Worm (Caenorhabditis elegans) whole organism, L4 larva: ENCODE data around the gene hnd-1.

ENCODE experiments used
- D1046.2 ChIP-seq: fragments of 200-800 bp; sonication (Bioruptor generic); IDR thresholded peaks from 2 replicates; pipeline ENCODE4 v1.3.6; 2022; ENCODE audit warnings: missing genetic modification characterization, missing compliant biosample characterization
- F49E8.2 ChIP-seq: sonication (generic microtip); optimal IDR thresholded peaks from 2 replicates; lab custom pipeline; 2016; ENCODE audit warnings: missing compliant biosample characterization, mild to moderate bottlenecking, missing genetic modification characterization, borderline replicate concordance
- R02D3.7 ChIP-seq: fragments of 150-350 bp; sonication (generic microtip); optimal IDR thresholded peaks from 3 replicates; lab custom pipeline; 2014; ENCODE audit warnings: missing biosample characterization, missing genetic modification characterization
- T26A8.4 ChIP-seq: fragments of 200-800 bp; sonication (Bioruptor generic); IDR thresholded peaks from 2 replicates; pipeline ENCODE4 v1.3.6; 2022; ENCODE audit warnings: missing genetic modification characterization, missing compliant biosample characterization
- Y48G9A.11 ChIP-seq: fragments of 200-800 bp; sonication (Bioruptor generic); IDR thresholded peaks from 2 replicates; pipeline ENCODE4 v1.3.6; 2022; ENCODE audit warnings: missing genetic modification reagents, missing genetic modification characterization, missing compliant biosample characterization
- Y75B8A.6 ChIP-seq: fragments of 200-800 bp; sonication (Bioruptor generic); IDR thresholded peaks from 2 replicates; pipeline ENCODE4 v1.3.6; 2022; ENCODE audit warnings: missing genetic modification reagents, missing genetic modification characterization, missing compliant biosample characterization
- aha-1 ChIP-seq: fragments of 150-350 bp; peaks from one replicate; lab custom pipeline; 2014; ENCODE audit warnings: missing biosample characterization, missing genetic modification characterization
- ama-1 ChIP-seq: fragments of 150-350 bp; optimal IDR thresholded peaks from 2 replicates; lab custom pipeline; 2014; ENCODE audit warnings: inconsistent platforms, mixed read lengths
- arid-1 ChIP-seq: fragments of 200-800 bp; sonication (Bioruptor generic); conservative IDR thresholded peaks from 2 replicates; pipeline ENCODE4 v1.3.6; 2022; ENCODE audit warnings: missing genetic modification reagents, missing genetic modification characterization, missing compliant biosample characterization
- ceh-20 ChIP-seq: fragments of 200-800 bp; sonication (Bioruptor generic); IDR thresholded peaks from 2 replicates; pipeline ENCODE4 v1.3.6; 2022; ENCODE audit warnings: missing genetic modification reagents, missing genetic modification characterization, missing compliant biosample characterization
- cey-2 ChIP-seq: sonication (generic microtip); optimal IDR thresholded peaks from 3 replicates; lab custom pipeline; 2017; ENCODE audit warnings: missing genetic modification characterization, mild to moderate bottlenecking, missing compliant biosample characterization, antibody characterized with exemption, borderline replicate concordance; ENCODE audit not compliant: insufficient read depth
- daf-12 ChIP-seq: fragments of 150-350 bp; optimal IDR thresholded peaks from 2 replicates; lab custom pipeline; 2014; ENCODE audit warnings: missing biosample characterization, missing genetic modification reagents, missing genetic modification characterization
- daf-19 ChIP-seq: fragments of 200-800 bp; sonication (Bioruptor generic); conservative IDR thresholded peaks from 2 replicates; pipeline ENCODE4 v1.3.6; 2022; ENCODE audit warnings: missing genetic modification characterization, missing compliant biosample characterization
- daf-8 ChIP-seq: fragments of 200-800 bp; sonication (Bioruptor generic); IDR thresholded peaks from 2 replicates; pipeline ENCODE4 v1.3.6; 2022; ENCODE audit warnings: missing genetic modification characterization, missing compliant biosample characterization
- dmd-6 ChIP-seq: fragments of 200-800 bp; sonication (Bioruptor generic); IDR thresholded peaks from 2 replicates; pipeline ENCODE4 v1.3.6; 2022; ENCODE audit warnings: missing genetic modification reagents, missing genetic modification characterization, missing compliant biosample characterization
- duxl-1 ChIP-seq: sonication (generic microtip); optimal IDR thresholded peaks from 2 replicates; lab custom pipeline; 2016; ENCODE audit warnings: mild to moderate bottlenecking, missing genetic modification characterization, moderate library complexity, missing compliant biosample characterization; ENCODE audit not compliant: poor library complexity
- fkh-10 ChIP-seq: fragments of 150-350 bp; optimal IDR thresholded peaks from 2 replicates; lab custom pipeline; 2014; ENCODE audit warnings: missing biosample characterization, missing genetic modification reagents, missing genetic modification characterization
- fos-1 ChIP-seq: fragments of 150-350 bp; optimal IDR thresholded peaks from 2 replicates; lab custom pipeline; 2014; ENCODE audit warnings: missing biosample characterization, missing genetic modification characterization
- hif-1 ChIP-seq, 2 experiments: sonication (generic microtip); optimal IDR thresholded peaks; 2 replicates each; lab custom pipeline; 2016 to 2017; ENCODE audit warnings: missing compliant biosample characterization in 2 of 2, missing genetic modification characterization in 2 of 2, missing genetic modification reagents in 2 of 2, missing genotype in 2 of 2, mild to moderate bottlenecking in 1 of 2
- hlh-30 ChIP-seq: sonication (generic microtip); optimal IDR thresholded peaks from 2 replicates; lab custom pipeline; 2017; ENCODE audit warnings: antibody characterized with exemption, mild to moderate bottlenecking, missing genetic modification characterization, missing compliant biosample characterization; ENCODE audit not compliant: insufficient read depth
- hmg-1.1 ChIP-seq: fragments of 200-800 bp; sonication (Bioruptor generic); IDR thresholded peaks from 2 replicates; pipeline ENCODE4 v1.3.6; 2022; ENCODE audit warnings: missing genetic modification reagents, missing genetic modification characterization, missing compliant biosample characterization
- jun-1 ChIP-seq: fragments of 150-350 bp; optimal IDR thresholded peaks from 2 replicates; lab custom pipeline; 2014; ENCODE audit warnings: missing biosample characterization, missing genetic modification reagents, missing genetic modification characterization
- lin-1 ChIP-seq: fragments of 200-800 bp; sonication (Bioruptor generic); IDR thresholded peaks from 2 replicates; pipeline ENCODE4 v1.3.6; 2022; ENCODE audit warnings: missing genetic modification reagents, missing genetic modification characterization, missing compliant biosample characterization
- lin-13 ChIP-seq: fragments of 150-350 bp; optimal IDR thresholded peaks from 2 replicates; lab custom pipeline; 2014; ENCODE audit warnings: missing biosample characterization, missing genetic modification reagents, missing genetic modification characterization
- lin-29 ChIP-seq: fragments of 200-800 bp; sonication (Bioruptor generic); IDR thresholded peaks from 2 replicates; pipeline ENCODE4 v1.3.6; 2022; ENCODE audit warnings: missing genetic modification reagents, missing genetic modification characterization, missing compliant biosample characterization
- lir-3 ChIP-seq: sonication (generic microtip); optimal IDR thresholded peaks from 2 replicates; lab custom pipeline; 2016; ENCODE audit warnings: mild to moderate bottlenecking, missing genetic modification characterization, missing compliant biosample characterization
- mes-2 ChIP-seq: sonication (generic microtip); optimal IDR thresholded peaks from 2 replicates; lab custom pipeline; 2016; ENCODE audit warnings: missing genotype, mild to moderate bottlenecking, missing genetic modification characterization, missing compliant biosample characterization; ENCODE audit not compliant: poor library complexity, severe bottlenecking
- mxl-3 ChIP-seq: fragments of 200-800 bp; sonication (Bioruptor generic); optimal IDR thresholded peaks from 2 replicates; lab custom pipeline; 2018; ENCODE audit warnings: mild to moderate bottlenecking, missing genetic modification characterization, missing compliant biosample characterization
- nhr-102 ChIP-seq: sonication (generic microtip); optimal IDR thresholded peaks from 2 replicates; lab custom pipeline; 2016; ENCODE audit warnings: mild to moderate bottlenecking, missing genetic modification characterization, moderate library complexity, missing compliant biosample characterization
- nhr-11 ChIP-seq: fragments of 150-350 bp; optimal IDR thresholded peaks from 2 replicates; lab custom pipeline; 2014; ENCODE audit warnings: missing biosample characterization, missing genetic modification characterization
- nhr-25 ChIP-seq: sonication (generic microtip); optimal IDR thresholded peaks from 2 replicates; lab custom pipeline; 2017; ENCODE audit warnings: missing genetic modification characterization, mild to moderate bottlenecking, missing compliant biosample characterization, antibody characterized with exemption, moderate library complexity, borderline replicate concordance; ENCODE audit not compliant: insufficient read depth
- nhr-41 ChIP-seq: fragments of 200-800 bp; sonication (Bioruptor generic); IDR thresholded peaks from 2 replicates; pipeline ENCODE4 v1.3.6; 2022; ENCODE audit warnings: missing genetic modification reagents, missing genetic modification characterization, missing compliant biosample characterization
- nhr-42 ChIP-seq: fragments of 200-800 bp; sonication (Bioruptor generic); IDR thresholded peaks from 2 replicates; pipeline ENCODE4 v1.3.6; 2022; ENCODE audit warnings: missing genetic modification characterization, missing compliant biosample characterization
- nhr-48 ChIP-seq: sonication (generic microtip); optimal IDR thresholded peaks from 2 replicates; lab custom pipeline; 2016; ENCODE audit warnings: mild to moderate bottlenecking, missing genetic modification characterization, missing compliant biosample characterization
- nhr-77 ChIP-seq: fragments of 150-350 bp; optimal IDR thresholded peaks from 2 replicates; lab custom pipeline; 2014; ENCODE audit warnings: missing biosample characterization, missing genetic modification characterization
- pha-4 ChIP-seq, 2 experiments: fragments of 150-350 bp in 1 of 2; fragments of 200-800 bp in 1 of 2; sonication (Bioruptor generic) in 1 of 2; IDR thresholded peaks in 1 of 2; optimal IDR thresholded peaks in 1 of 2; 2 replicates each; pipeline versions ENCODE4 v1.3.6 to Lab custom; 2014 to 2022; ENCODE audit warnings: missing genetic modification characterization in 2 of 2, missing genetic modification reagents in 2 of 2, missing biosample characterization in 1 of 2, missing compliant biosample characterization in 1 of 2
- php-3 ChIP-seq: fragments of 200-800 bp; sonication (Bioruptor generic); IDR thresholded peaks from 2 replicates; pipeline ENCODE4 v1.3.6; 2022; ENCODE audit warnings: missing genetic modification reagents, missing genetic modification characterization, missing compliant biosample characterization
- pqm-1 ChIP-seq: sonication (generic microtip); optimal IDR thresholded peaks from 2 replicates; lab custom pipeline; 2017; ENCODE audit warnings: missing biosample characterization, missing genetic modification characterization
- saeg-2 ChIP-seq: fragments of 200-800 bp; sonication (Bioruptor generic); IDR thresholded peaks from 2 replicates; pipeline ENCODE4 v1.3.6; 2022; ENCODE audit warnings: missing genetic modification reagents, missing genetic modification characterization, missing compliant biosample characterization
- skn-1 ChIP-seq: fragments of 150-350 bp; optimal IDR thresholded peaks from 2 replicates; lab custom pipeline; 2014; ENCODE audit warnings: missing biosample characterization, missing genetic modification characterization
- snpc-4 ChIP-seq: fragments of 150-350 bp; optimal IDR thresholded peaks from 2 replicates; lab custom pipeline; 2014; ENCODE audit warnings: missing biosample characterization, missing genetic modification characterization
- spr-1 ChIP-seq: sonication (generic microtip); optimal IDR thresholded peaks from 2 replicates; lab custom pipeline; 2016; ENCODE audit warnings: mild to moderate bottlenecking, missing genetic modification characterization, missing compliant biosample characterization
- vab-7 ChIP-seq: fragments of 200-800 bp; sonication (Bioruptor generic); IDR thresholded peaks from 2 replicates; pipeline ENCODE4 v1.3.6; 2022; ENCODE audit warnings: missing genetic modification reagents, missing genetic modification characterization, missing compliant biosample characterization
- zag-1 ChIP-seq: fragments of 150-350 bp; optimal IDR thresholded peaks from 2 replicates; lab custom pipeline; 2014; ENCODE audit warnings: missing biosample characterization, missing genetic modification characterization
- zip-11 ChIP-seq: fragments of 200-800 bp; sonication (Bioruptor generic); IDR thresholded peaks from 2 replicates; pipeline ENCODE4 v1.3.6; 2022; ENCODE audit warnings: missing genetic modification characterization, missing compliant biosample characterization
- zip-2 ChIP-seq: fragments of 150-350 bp; optimal IDR thresholded peaks from 2 replicates; lab custom pipeline; 2014; ENCODE audit warnings: missing biosample characterization, missing genetic modification characterization
- ztf-11 ChIP-seq: fragments of 150-350 bp; optimal IDR thresholded peaks from 2 replicates; lab custom pipeline; 2014; ENCODE audit warnings: missing biosample characterization, missing genetic modification characterization
- ztf-7 ChIP-seq: fragments of 150-350 bp; optimal IDR thresholded peaks from 2 replicates; lab custom pipeline; 2014; ENCODE audit warnings: missing biosample characterization, missing genetic modification characterization

Gene hnd-1

DNA sequence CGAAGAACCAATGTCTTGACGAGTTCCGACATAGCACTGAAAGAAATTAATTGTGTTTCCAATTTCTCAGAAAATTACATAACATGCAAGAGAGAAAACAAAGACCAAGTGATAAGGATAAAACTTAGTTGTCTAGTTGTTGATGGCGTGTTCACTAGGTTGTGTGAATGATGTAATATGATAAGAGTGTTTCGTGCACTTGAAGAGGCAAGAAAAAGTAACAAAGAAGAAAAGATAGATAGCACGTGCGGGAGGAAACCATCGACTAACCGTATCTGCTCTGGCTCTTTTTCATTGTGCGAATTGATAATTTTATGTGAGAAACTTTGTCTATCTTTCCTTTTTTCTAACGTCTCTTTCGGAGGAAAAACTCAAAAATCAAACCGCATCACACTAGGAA is 22.7 kb upstream of the hnd-1 start, which contains the start of gene sfxn-1.5 (continued):
- TF ChIP-seq nhr-41 (GFP tag; lab: Robert Waterston, UW), result no peak
- TF ChIP-seq zag-1 (tag; lab: Kevin White, UChicago), result no peak
- TF ChIP-seq spr-1 (tag; lab: Kevin White, UChicago), result no peak
- no peak for TF ChIP-seq fos-1 (tag; lab: Kevin White, UChicago)
- peak; percentile 55 for TF ChIP-seq mxl-3 (GFP tag; lab: Kevin White, UChicago)
- TF ChIP-seq hif-1 (tag; optimal IDR thresholded peaks at IDR 0.05; lab: Kevin White, UChicago), result peak in 1 of 2 experiments; percentile 23
- TF ChIP-seq nhr-42 (GFP tag; lab: Robert Waterston, UW), result no peak
- TF ChIP-seq ztf-11 (tag; lab: Kevin White, UChicago), result no peak

DNA sequence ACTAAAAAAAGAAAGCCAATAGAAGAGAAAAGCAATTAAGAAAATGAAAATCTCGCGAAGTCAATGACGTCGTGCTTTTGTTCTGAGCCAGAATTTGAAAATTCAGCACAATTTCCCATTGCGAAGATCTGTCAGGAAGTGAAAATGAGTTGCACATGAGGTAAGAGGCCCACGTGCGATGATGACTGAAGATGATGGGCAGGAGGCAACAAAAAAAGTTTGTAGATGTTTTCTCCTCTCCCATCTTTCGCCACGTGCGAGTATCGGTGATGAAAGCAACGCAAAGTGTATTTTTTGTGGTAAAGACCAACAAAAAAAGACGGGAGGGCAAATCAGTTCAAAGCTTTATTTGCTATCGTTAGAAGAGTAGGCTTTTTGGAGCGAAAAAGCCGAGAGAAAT is 22.3 kb upstream of the hnd-1 start:
- TF ChIP-seq zag-1 (tag; lab: Kevin White, UChicago) (no peak), cey-2 (tag; lab: Kevin White, UChicago) (no peak), nhr-25 (tag; lab: Kevin White, UChicago) (no peak), ama-1 (lab: Kevin White, UChicago) (no peak), nhr-42 (GFP tag; lab: Robert Waterston, UW) (no peak), zip-2 (tag; lab: Kevin White, UChicago) (no peak), T26A8.4 (GFP tag; lab: Robert Waterston, UW) (no peak), daf-12 (tag; lab: Kevin White, UChicago) (no peak), fos-1 (tag; lab: Kevin White, UChicago) (no peak), fkh-10 (no peak), lin-29 (GFP tag; lab: Robert Waterston, UW) (no peak), D1046.2 (GFP tag; lab: Robert Waterston, UW) (no peak), lin-1 (no peak), jun-1 (tag; lab: Kevin White, UChicago) (no peak), mxl-3 (GFP tag; lab: Kevin White, UChicago) (peak; percentile 11), mes-2 (tag; lab: Kevin White, UChicago) (no peak), arid-1 (GFP tag; lab: Robert Waterston, UW) (no peak), nhr-77 (no peak), lir-3 (tag; lab: Kevin White, UChicago) (no peak), hlh-30 (tag; lab: Kevin White, UChicago) (peak; percentile 86), zip-11 (no peak), duxl-1 (tag; lab: Kevin White, UChicago) (no peak), hmg-1.1 (GFP tag; lab: Robert Waterston, UW) (no peak), nhr-11 (no peak), nhr-48 (tag; lab: Kevin White, UChicago) (no peak), nhr-102 (tag; lab: Kevin White, UChicago) (no peak), vab-7 (no peak), lin-13 (GFP tag; lab: Kevin White, UChicago) (no peak), skn-1 (tag; lab: Kevin White, UChicago) (no peak), Y75B8A.6 (GFP tag; lab: Robert Waterston, UW) (no peak), daf-8 (GFP tag; lab: Robert Waterston, UW) (no peak), Y48G9A.11 (no peak), snpc-4 (tag; lab: Kevin White, UChicago) (no peak), ztf-7 (tag; lab: Kevin White, UChicago) (no peak), ztf-11 (tag; lab: Kevin White, UChicago) (no peak), pha-4 (GFP tag; IDR thresholded peaks at IDR 0.05; lab: Robert Waterston, UW) (no peak), pha-4 (tag; optimal IDR thresholded peaks at IDR 0.05; lab: Kevin White, UChicago) (no peak), aha-1 (tag; lab: Kevin White, UChicago) (peak; percentile 37), saeg-2 (GFP tag; lab: Robert Waterston, UW) (no peak), php-3 (no peak), F49E8.2 (tag; lab: Kevin White, UChicago) (no peak), pqm-1 (tag; lab: Kevin White, UChicago) (no peak), R02D3.7 (tag; lab: Kevin White, UChicago) (no peak), nhr-41 (GFP tag; lab: Robert Waterston, UW) (no peak), ceh-20 (peak; percentile 38; the same call in 1 of the 2 replicates), dmd-6 (GFP tag; lab: Robert Waterston, UW) (peak; percentile 30), daf-19 (GFP tag; lab: Robert Waterston, UW) (no peak)
